Worm (Caenorhabditis elegans) whole organism, L3 larva: ENCODE measurements around the gene C03B1.2.

ENCODE experiments used
- aly-2 ChIP-seq: fragments of 150-350 bp; optimal IDR thresholded peaks from 2 replicates; lab custom pipeline; 2014; ENCODE audit warnings: missing biosample characterization, missing genetic modification characterization
- ama-1 ChIP-seq: fragments of 150-350 bp; optimal IDR thresholded peaks from 2 replicates; lab custom pipeline; 2018
- egl-27 ChIP-seq: sonication (generic microtip); optimal IDR thresholded peaks from 4 replicates; lab custom pipeline; 2017; ENCODE audit warnings: missing biosample characterization, missing genetic modification reagents, missing genetic modification characterization
- elt-2 ChIP-seq: sonication (generic microtip); optimal IDR thresholded peaks from 2 replicates; lab custom pipeline; 2016; ENCODE audit warnings: missing genetic modification reagents, mild to moderate bottlenecking, missing genetic modification characterization, missing compliant biosample characterization
- elt-3 ChIP-seq, 3 experiments: fragments of 150-350 bp in 1 of 3; sonication (generic microtip) in 2 of 3; optimal IDR thresholded peaks; 2 replicates in 2 of 3; 4 replicates in 1 of 3; lab custom pipeline; 2014 to 2017; ENCODE audit warnings: missing biosample characterization in 3 of 3, missing genetic modification characterization in 3 of 3
- fos-1 ChIP-seq: fragments of 150-350 bp; optimal IDR thresholded peaks from 2 replicates; lab custom pipeline; 2014; ENCODE audit warnings: missing biosample characterization, missing genetic modification characterization
- lin-39 ChIP-seq: fragments of 150-350 bp; optimal IDR thresholded peaks from 2 replicates; lab custom pipeline; 2018; ENCODE audit warnings: missing biosample characterization, missing genetic modification reagents, missing genetic modification characterization
- pqm-1 ChIP-seq: fragments of 150-350 bp; optimal IDR thresholded peaks from 2 replicates; lab custom pipeline; 2017; ENCODE audit warnings: missing biosample characterization, missing genetic modification characterization, inconsistent platforms
- skn-1 ChIP-seq: fragments of 150-350 bp; optimal IDR thresholded peaks from 2 replicates; lab custom pipeline; 2014; ENCODE audit warnings: missing biosample characterization, missing genetic modification characterization
- snpc-4 ChIP-seq: fragments of 150-350 bp; optimal IDR thresholded peaks from 2 replicates; lab custom pipeline; 2014; ENCODE audit warnings: missing biosample characterization, missing genetic modification characterization
- unc-62 ChIP-seq: fragments of 150-350 bp; sonication (generic microtip); optimal IDR thresholded peaks from 4 replicates; lab custom pipeline; 2014; ENCODE audit warnings: missing biosample characterization, missing genetic modification reagents, missing genetic modification characterization
- zag-1 ChIP-seq: fragments of 150-350 bp; optimal IDR thresholded peaks from 2 replicates; lab custom pipeline; 2014; ENCODE audit warnings: missing biosample characterization, missing genetic modification characterization
- ztf-11 ChIP-seq: fragments of 150-350 bp; optimal IDR thresholded peaks from 2 replicates; lab custom pipeline; 2014; ENCODE audit warnings: missing biosample characterization, missing genetic modification characterization
- ztf-4 ChIP-seq: fragments of 150-350 bp; optimal IDR thresholded peaks from 2 replicates; lab custom pipeline; 2014; ENCODE audit warnings: missing biosample characterization, missing genetic modification characterization

ce11 chrX:6405905-6406304 is 36.1 kb downstream of the C03B1.2 start:
- no peak for TF ChIP-seq ztf-11 (tag; lab: Kevin White, UChicago)
- no peak for TF ChIP-seq pqm-1
- no peak for TF ChIP-seq elt-2 (tag; lab: Kevin White, UChicago)
- TF ChIP-seq lin-39 = no peak
- no peak for TF ChIP-seq zag-1
- no peak for TF ChIP-seq egl-27 (tag; lab: Kevin White, UChicago)
- no peak for TF ChIP-seq aly-2 (tag; lab: Kevin White, UChicago)
- no peak for TF ChIP-seq fos-1 (tag; lab: Kevin White, UChicago)
- no peak for TF ChIP-seq skn-1 (tag; lab: Kevin White, UChicago)
- no peak for TF ChIP-seq unc-62
- no peak for TF ChIP-seq snpc-4
- TF ChIP-seq ztf-4 (tag; lab: Kevin White, UChicago) = no peak
- TF ChIP-seq elt-3 (tag; optimal IDR thresholded peaks at IDR 0.05; lab: Kevin White, UChicago) = no peak
- TF ChIP-seq ama-1 (lab: Kevin White, UChicago) = no peak
